In genomic region chrX:17451410-17451809, ce11 we compare ENCODE assay signal across 2 worm cellular contexts.
A peak's percentile ranks its signal among the peaks of the same experiment; 100 is the strongest.
TF ChIP-seq lines count a peak whose summit lies in the region.

Gene C36E6.2, plus strand, starts transcription at chrX:17451670.

TF ChIP-seq in whole organism, L2 larva, 48 proteins besides CTCF, POLR2A, EP300 and RAD21 (continued from another document):
- peak; percentile 23 to 81 for TF ChIP-seq lsy-2 (tag; optimal IDR thresholded peaks at IDR 0.05; lab: Kevin White, UChicago)
- TF ChIP-seq unc-62 (GFP tag; optimal IDR thresholded peaks at IDR 0.05; lab: Kevin White, UChicago) = no peak
- TF ChIP-seq dmd-4 (tag; optimal IDR thresholded peaks at IDR 0.05; lab: Kevin White, UChicago) = no peak
- TF ChIP-seq alr-1 (tag; optimal IDR thresholded peaks at IDR 0.05; lab: Kevin White, UChicago) = no peak
- TF ChIP-seq ztf-4 (tag; optimal IDR thresholded peaks at IDR 0.05; lab: Kevin White, UChicago) = no peak
- TF ChIP-seq ztf-11 (tag; optimal IDR thresholded peaks at IDR 0.05; lab: Kevin White, UChicago) = no peak
- no peak for TF ChIP-seq nhr-77 (tag; optimal IDR thresholded peaks at IDR 0.05; lab: Kevin White, UChicago)
- TF ChIP-seq sma-3 (GFP tag; optimal IDR thresholded peaks at IDR 0.05; lab: Kevin White, UChicago) = peak; percentile 66
- peak; percentile 89 for TF ChIP-seq crh-2 (tag; optimal IDR thresholded peaks at IDR 0.05; lab: Kevin White, UChicago)
- TF ChIP-seq nhr-6 (tag; optimal IDR thresholded peaks at IDR 0.05; lab: Kevin White, UChicago) = peak; percentile 75
- peak; percentile 75 for TF ChIP-seq nhr-25 (tag; optimal IDR thresholded peaks at IDR 0.05; lab: Kevin White, UChicago)
- peak; percentile 73 for TF ChIP-seq F13H6.1 (tag; optimal IDR thresholded peaks at IDR 0.05; lab: Kevin White, UChicago)
- no peak for TF ChIP-seq nhr-237 (tag; optimal IDR thresholded peaks at IDR 0.05; lab: Kevin White, UChicago)
- TF ChIP-seq sem-4 (tag; optimal IDR thresholded peaks at IDR 0.05; lab: Kevin White, UChicago) = peak; percentile 75
- peak; percentile 58 for TF ChIP-seq gmeb-1 (tag; optimal IDR thresholded peaks at IDR 0.05; lab: Kevin White, UChicago)
- TF ChIP-seq mab-5 (tag; optimal IDR thresholded peaks at IDR 0.05; lab: Kevin White, UChicago) = peak; percentile 65
- no peak for TF ChIP-seq nhr-11 (tag; optimal IDR thresholded peaks at IDR 0.05; lab: Kevin White, UChicago)
- no peak for TF ChIP-seq Y55F3AM.14 (GFP tag; optimal IDR thresholded peaks at IDR 0.05; lab: Kevin White, UChicago)
- TF ChIP-seq ceh-82 (tag; optimal IDR thresholded peaks at IDR 0.05; lab: Kevin White, UChicago) = no peak
- no peak for TF ChIP-seq nhr-10 (tag; optimal IDR thresholded peaks at IDR 0.05; lab: Kevin White, UChicago)
- TF ChIP-seq zag-1 (tag; optimal IDR thresholded peaks at IDR 0.05; lab: Kevin White, UChicago) = no peak
- TF ChIP-seq peb-1 (tag; optimal IDR thresholded peaks at IDR 0.05; lab: Kevin White, UChicago) = no peak
- TF ChIP-seq sma-9 (GFP tag; optimal IDR thresholded peaks at IDR 0.05; lab: Kevin White, UChicago) = peak; percentile 83
- no peak for TF ChIP-seq sma-9 (tag; optimal IDR thresholded peaks at IDR 0.05; lab: Kevin White, UChicago)
- peak; percentile 85 for TF ChIP-seq C34F6.9 (tag; optimal IDR thresholded peaks at IDR 0.05; lab: Kevin White, UChicago)

TF ChIP-seq in whole organism, L4 larva, 104 proteins besides CTCF, POLR2A, EP300 and RAD21 (continued from another document):
- peak; percentile 99 for TF ChIP-seq hlh-30 (tag; optimal IDR thresholded peaks at IDR 0.05; lab: Kevin White, UChicago; ENCODE audit: insufficient read depth)
- peak; percentile 21 for TF ChIP-seq F10B5.3 (tag; optimal IDR thresholded peaks at IDR 0.05; lab: Kevin White, UChicago)
- no peak for TF ChIP-seq ceh-32 (tag; optimal IDR thresholded peaks at IDR 0.05; lab: Kevin White, UChicago; ENCODE audit: poor library complexity)
- no peak for TF ChIP-seq ztf-11 (tag; optimal IDR thresholded peaks at IDR 0.05; lab: Kevin White, UChicago)
- no peak for TF ChIP-seq pha-4 (GFP tag; IDR thresholded peaks at IDR 0.05; lab: Robert Waterston, UW)
- TF ChIP-seq pha-4 (tag; optimal IDR thresholded peaks at IDR 0.05; lab: Kevin White, UChicago) = peak; percentile 69
- TF ChIP-seq rbr-2 (tag; optimal IDR thresholded peaks at IDR 0.05; lab: Kevin White, UChicago) = peak; percentile 58
- TF ChIP-seq nhr-237 (tag; optimal IDR thresholded peaks at IDR 0.05; lab: Kevin White, UChicago) = no peak
- no peak for TF ChIP-seq pqm-1 (tag; optimal IDR thresholded peaks at IDR 0.05; lab: Kevin White, UChicago)
- peak in 1 of 2 experiments; percentile 73 for TF ChIP-seq unc-62 (GFP tag; optimal IDR thresholded peaks at IDR 0.05 in 1 of 2; lab: Kevin White, UChicago)
- no peak for TF ChIP-seq unc-62 (tag; optimal IDR thresholded peaks at IDR 0.05; lab: Kevin White, UChicago)
- peak; percentile 77 for TF ChIP-seq nhr-25 (tag; optimal IDR thresholded peaks at IDR 0.05; lab: Kevin White, UChicago; ENCODE audit: borderline replicate concordance, insufficient read depth)
- peak; percentile 13 for TF ChIP-seq zip-2 (tag; optimal IDR thresholded peaks at IDR 0.05; lab: Kevin White, UChicago)
- TF ChIP-seq T20F7.1 (GFP tag; optimal IDR thresholded peaks at IDR 0.05; lab: Kevin White, UChicago) = peak; percentile 24
- TF ChIP-seq nhr-48 (tag; optimal IDR thresholded peaks at IDR 0.05; lab: Kevin White, UChicago) = peak; percentile 47
- TF ChIP-seq duxl-1 (tag; optimal IDR thresholded peaks at IDR 0.05; lab: Kevin White, UChicago; ENCODE audit: poor library complexity) = peak; percentile 65
- TF ChIP-seq aha-1 (tag; lab: Kevin White, UChicago) = peak; percentile 99
- TF ChIP-seq nhr-102 (tag; optimal IDR thresholded peaks at IDR 0.05; lab: Kevin White, UChicago) = peak; percentile 11
- TF ChIP-seq Y105C5A.15 (GFP tag; IDR thresholded peaks at IDR 0.05; lab: Robert Waterston, UW) = no peak
- TF ChIP-seq nhr-6 (tag; optimal IDR thresholded peaks at IDR 0.05; lab: Kevin White, UChicago) = peak; percentile 50
- peak; percentile 87 for TF ChIP-seq mep-1 (tag; optimal IDR thresholded peaks at IDR 0.05; lab: Kevin White, UChicago)
- peak; percentile 62 for TF ChIP-seq dpl-1 (GFP tag; optimal IDR thresholded peaks at IDR 0.05; lab: Kevin White, UChicago)
- no peak for TF ChIP-seq nhr-42 (GFP tag; IDR thresholded peaks at IDR 0.05; lab: Robert Waterston, UW)
- TF ChIP-seq mxl-3 (GFP tag; optimal IDR thresholded peaks at IDR 0.05; lab: Kevin White, UChicago) = peak; percentile 98
- TF ChIP-seq hmg-1.1 (GFP tag; IDR thresholded peaks at IDR 0.05; lab: Robert Waterston, UW) = peak; percentile 79
